Fruit fly (Drosophila melanogaster): ENCODE measurements around the gene nac.

nac gene

DNA sequence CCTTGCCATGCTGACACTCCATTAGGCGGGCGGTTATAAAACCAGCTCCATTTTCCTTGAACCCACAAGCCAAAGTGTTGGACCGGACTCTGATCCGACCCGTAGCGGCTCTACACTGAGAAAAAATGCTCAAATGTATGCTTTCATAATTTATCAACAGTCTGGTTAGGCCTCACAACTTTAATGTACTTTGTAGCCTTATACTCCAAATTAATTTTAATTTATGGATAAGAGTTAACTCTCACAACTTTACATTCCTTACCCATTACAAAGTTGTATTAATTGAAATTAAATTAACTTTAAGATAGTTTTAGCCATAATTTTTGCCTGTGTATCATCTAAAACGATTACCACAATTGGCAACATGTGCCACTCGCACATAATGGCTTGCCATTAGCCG, 47.8 kb downstream of the nac start (continued):
- TF ChIP-seq lilli (GFP tag; optimal IDR thresholded peaks at IDR 0.05): peak; percentile 25
- TF ChIP-seq bcd (GFP tag; optimal IDR thresholded peaks at IDR 0.05): peak; percentile 19
- peak; percentile 58 for TF ChIP-seq Hmr (GFP tag; optimal IDR thresholded peaks at IDR 0.05)
- TF ChIP-seq lmd (GFP tag; IDR thresholded peaks at IDR 0.05): peak; percentile 37; the same call in 1 of the 2 replicates
- TF ChIP-seq Bdp1 (GFP tag; optimal IDR thresholded peaks at IDR 0.05): no peak
- TF ChIP-seq Sox102F (GFP tag; optimal IDR thresholded peaks at IDR 0.05): peak; percentile 34
- TF ChIP-seq CG6854 (GFP tag; optimal IDR thresholded peaks at IDR 0.05): peak; percentile 4
- peak; percentile 31 for TF ChIP-seq CG7556 (GFP tag; optimal IDR thresholded peaks at IDR 0.05)
- TF ChIP-seq org-1 (GFP tag; optimal IDR thresholded peaks at IDR 0.05): peak; percentile 11
- peak; percentile 51 for TF ChIP-seq Meics (GFP tag; optimal IDR thresholded peaks at IDR 0.05)
- no peak for TF ChIP-seq sc (optimal IDR thresholded peaks at IDR 0.05)
- no peak for TF ChIP-seq sc (GFP tag; optimal IDR thresholded peaks at IDR 0.05)
- TF ChIP-seq mld (GFP tag; IDR thresholded peaks at IDR 0.05; ENCODE audit: partially characterized antibody): no peak
- TF ChIP-seq gro (GFP tag; optimal IDR thresholded peaks at IDR 0.05): peak; percentile 26
- peak; percentile 11 for TF ChIP-seq Bteb2 (GFP tag; optimal IDR thresholded peaks at IDR 0.05)
- peak; percentile 41 for TF ChIP-seq cwo (GFP tag; optimal IDR thresholded peaks at IDR 0.05)
- peak; percentile 44 for TF ChIP-seq CG30403 (GFP tag; optimal IDR thresholded peaks at IDR 0.05)
- peak; percentile 34 for TF ChIP-seq CG13296 (GFP tag; optimal IDR thresholded peaks at IDR 0.05)
- TF ChIP-seq bsh (GFP tag; optimal IDR thresholded peaks at IDR 0.05): peak in 1 of 2 experiments; percentile 9
- TF ChIP-seq NFAT (GFP tag; IDR thresholded peaks at IDR 0.05): no peak
- TF ChIP-seq Med (GFP tag): peak; percentile 83
- TF ChIP-seq tin (GFP tag; optimal IDR thresholded peaks at IDR 0.05): peak; percentile 1
- peak; percentile 27 for TF ChIP-seq fd96Cb (tag; optimal IDR thresholded peaks at IDR 0.05)
- TF ChIP-seq mam (GFP tag; optimal IDR thresholded peaks at IDR 0.05): peak; percentile 12
- peak; percentile 26 for TF ChIP-seq CG9817 (tag; optimal IDR thresholded peaks at IDR 0.05)
- TF ChIP-seq Deaf1 (tag; optimal IDR thresholded peaks at IDR 0.05): peak; percentile 4
- peak; percentile 11 for TF ChIP-seq CG1603 (tag; optimal IDR thresholded peaks at IDR 0.05)
- peak; percentile 36 for TF ChIP-seq ind (GFP tag; optimal IDR thresholded peaks at IDR 0.05)
- TF ChIP-seq CG7839 (tag; optimal IDR thresholded peaks at IDR 0.05): peak; percentile 59
- TF ChIP-seq CG32532 (GFP tag; IDR thresholded peaks at IDR 0.05): peak; percentile 23; the same call in 1 of the 2 replicates
- TF ChIP-seq Ets65A (GFP tag): peak; percentile 86
- peak in 1 of 2 experiments; percentile 21 for TF ChIP-seq Pdp1 (GFP tag; optimal IDR thresholded peaks at IDR 0.05)
- peak; percentile 61 for TF ChIP-seq CG2120 (GFP tag; optimal IDR thresholded peaks at IDR 0.05)
- TF ChIP-seq CG13424 (tag; optimal IDR thresholded peaks at IDR 0.05): peak; percentile 26
- TF ChIP-seq CG12769 (tag; optimal IDR thresholded peaks at IDR 0.05): peak; percentile 40
- TF ChIP-seq CG9727 (GFP tag; optimal IDR thresholded peaks at IDR 0.05): peak; percentile 23
- no peak for TF ChIP-seq croc (GFP tag; conservative IDR thresholded peaks at IDR 0.05)
- no peak for TF ChIP-seq CG6254 (GFP tag; optimal IDR thresholded peaks at IDR 0.05)
- no peak for TF ChIP-seq CG31224 (GFP tag; IDR thresholded peaks at IDR 0.05)
- TF ChIP-seq CG18619 (GFP tag; optimal IDR thresholded peaks at IDR 0.05): peak; percentile 14
- TF ChIP-seq CG9797 (GFP tag; optimal IDR thresholded peaks at IDR 0.05): no peak
- TF ChIP-seq CG10147 (GFP tag; optimal IDR thresholded peaks at IDR 0.05): peak; percentile 26
- TF ChIP-seq Xrp1 (GFP tag; IDR thresholded peaks at IDR 0.05): no peak
- TF ChIP-seq nmo (GFP tag; optimal IDR thresholded peaks at IDR 0.05): peak; percentile 40
- TF ChIP-seq zen2 (GFP tag; IDR thresholded peaks at IDR 0.05; ENCODE audit: partially characterized antibody): no peak
- TF ChIP-seq pho (GFP tag; optimal IDR thresholded peaks at IDR 0.05): no peak
- TF ChIP-seq CG33213 (GFP tag; optimal IDR thresholded peaks at IDR 0.05): no peak
- TF ChIP-seq CG11560 (tag; IDR thresholded peaks at IDR 0.05): 0 out of 3 replicates have a peak, but pooled peaks have one; percentile 32
- peak in 1 of 2 experiments; percentile 52 for TF ChIP-seq Hr51 (GFP tag; optimal IDR thresholded peaks at IDR 0.05)
- 0 out of 2 replicates have a peak, but pooled peaks have one; percentile 17 for TF ChIP-seq CG4404 (GFP tag; IDR thresholded peaks at IDR 0.05)

Measured in whole organism, embryonic.